Fruit fly (Drosophila melanogaster) whole organism, adult: ENCODE measurements around the gene CG7069.

ENCODE experiments used
- CG33017 ChIP-seq: fragments of 200-800 bp; sonication (Bioruptor generic); optimal IDR thresholded peaks from 2 replicates; lab custom pipeline; 2018; ENCODE audit warnings: missing biosample characterization, mild to moderate bottlenecking, missing genetic modification characterization, moderate library complexity
- Mnt ChIP-seq: fragments of 200-800 bp; sonication (Bioruptor generic); optimal IDR thresholded peaks from 2 replicates; lab custom pipeline; 2016; ENCODE audit warnings: missing biosample characterization, mild to moderate bottlenecking, missing genetic modification characterization

- no peak for TF ChIP-seq CG33017 (tag; lab: Kevin White, UChicago)
- TF ChIP-seq Mnt (GFP tag; lab: Kevin White, UChicago) = no peak
These were observed 30.5 kb upstream of the CG7069 start, which contains the start of gene CG5386 for dm6 chr3R:22342151-22342550.
